Fruit fly (Drosophila melanogaster) whole organism: ENCODE data around the gene CG13056.

Source experiments
- CG8478 ChIP-seq: fragments of >200 bp; optimal IDR thresholded peaks from 2 replicates; lab custom pipeline; 2018; ENCODE audit warnings: inconsistent platforms
- Dll ChIP-seq: fragments of >200 bp; optimal IDR thresholded peaks from 2 replicates; lab custom pipeline; 2017
- EcR ChIP-seq, 2 experiments: fragments of >200 bp; optimal IDR thresholded peaks; 2 replicates each; lab custom pipeline; 2017; ENCODE audit warnings: missing biosample characterization in 2 of 2, missing genetic modification characterization in 2 of 2, missing genetic modification reagents in 2 of 2
- pan ChIP-seq: fragments of >200 bp; optimal IDR thresholded peaks from 2 replicates; lab custom pipeline; 2017
- psq ChIP-seq: fragments of >200 bp; optimal IDR thresholded peaks from 2 replicates; lab custom pipeline; 2017
- usp ChIP-seq: fragments of >200 bp; optimal IDR thresholded peaks from 2 replicates; lab custom pipeline; 2017; ENCODE audit warnings: missing biosample characterization, missing genetic modification characterization, mixed read lengths

Gene CG13056

dm6 chr3L:16303982-16304381 is 29.1 kb upstream of the CG13056 start, which contains the start of gene CG43249:
CG43249 (plus strand) TSS chr3L:16304282.
- no peak for TF ChIP-seq psq (lab: Kevin White, UChicago)
- TF ChIP-seq usp (GFP tag; lab: Kevin White, UChicago) = no peak
- TF ChIP-seq EcR (GFP tag; optimal IDR thresholded peaks at IDR 0.05; lab: Kevin White, UChicago) = no peak
- TF ChIP-seq pan = no peak
- TF ChIP-seq CG8478 (lab: Kevin White, UChicago) = no peak
- no peak for TF ChIP-seq Dll

DNA sequence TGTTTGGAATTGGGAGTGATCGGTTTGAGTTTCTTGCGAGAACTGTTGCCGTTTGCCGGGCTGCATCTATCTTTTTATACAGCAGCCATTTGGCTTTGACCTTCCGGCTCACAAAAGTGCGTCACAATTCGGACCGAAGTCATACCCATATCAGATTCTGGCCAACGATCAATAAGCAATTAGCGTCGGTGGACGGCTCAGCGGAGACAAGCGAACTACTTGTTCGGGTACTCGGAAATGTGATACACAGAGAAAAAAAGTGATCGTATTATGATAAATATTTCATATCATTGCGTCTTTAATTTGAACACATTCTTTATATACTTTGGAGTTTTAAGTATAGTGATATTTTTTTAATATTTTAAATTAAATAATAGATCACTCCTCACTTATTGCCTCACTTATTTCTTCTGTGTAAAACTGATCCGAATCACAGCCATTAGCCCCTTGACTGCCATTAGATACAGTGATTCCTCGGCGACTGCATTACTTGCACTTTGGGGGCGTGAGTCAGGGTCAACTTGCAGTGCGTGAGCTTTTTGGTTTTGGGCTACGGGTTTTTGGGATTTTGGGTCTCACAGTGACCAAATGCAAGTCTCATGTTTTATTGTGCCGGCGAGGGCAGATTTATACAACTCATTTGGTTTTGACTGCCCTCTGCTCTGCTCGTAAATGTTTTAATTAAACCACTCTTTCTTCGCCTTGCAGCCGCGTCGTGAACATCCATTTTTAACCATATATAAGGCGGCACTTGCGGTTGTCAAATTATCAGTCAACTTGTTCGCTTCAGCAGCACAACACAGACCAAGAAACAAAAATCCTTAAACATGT is 27.1 kb upstream of the CG13056 start, which contains the start of the genes CG13043 and CG13063:
CG13043 (minus strand) TSS at position 51 of the 831 bp plus-strand sequence.
CG13063 (plus strand) TSS at position 781 of the 831 bp plus-strand sequence.
- no peak for TF ChIP-seq EcR (GFP tag; optimal IDR thresholded peaks at IDR 0.05; lab: Kevin White, UChicago)
- TF ChIP-seq pan = no peak
- TF ChIP-seq usp (GFP tag; lab: Kevin White, UChicago) = no peak
- no peak for TF ChIP-seq psq (lab: Kevin White, UChicago)
- no peak for TF ChIP-seq Dll

DNA sequence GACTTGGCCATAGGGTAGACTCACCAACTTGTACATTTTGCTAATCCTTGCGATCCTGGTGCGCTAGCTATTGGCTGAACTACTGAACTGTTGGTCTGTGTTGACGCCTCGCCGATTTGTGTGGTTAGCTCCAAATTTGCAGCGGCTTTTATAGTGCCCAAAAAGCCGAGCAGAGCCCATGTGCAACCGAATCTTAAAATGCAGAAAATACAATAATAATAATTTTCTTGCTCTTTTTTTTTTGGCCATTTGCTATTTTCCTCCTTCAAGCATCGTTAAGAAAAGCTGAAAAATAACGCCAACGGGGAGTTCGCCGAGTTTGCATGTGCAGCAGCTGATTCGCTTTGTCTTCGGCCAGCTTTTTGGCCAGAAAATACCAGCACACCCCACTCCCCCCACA is 24.7 kb upstream of the CG13056 start, which contains the start of gene CG13042:
CG13042 (minus strand) TSS at position 101 of the 400 bp plus-strand sequence.
- no peak for TF ChIP-seq pan
- no peak for TF ChIP-seq CG8478 (lab: Kevin White, UChicago)
- TF ChIP-seq usp (GFP tag; lab: Kevin White, UChicago) = no peak
- TF ChIP-seq Dll = no peak
- no peak for TF ChIP-seq psq (lab: Kevin White, UChicago)
- no peak for TF ChIP-seq EcR (GFP tag; optimal IDR thresholded peaks at IDR 0.05; lab: Kevin White, UChicago)

DNA sequence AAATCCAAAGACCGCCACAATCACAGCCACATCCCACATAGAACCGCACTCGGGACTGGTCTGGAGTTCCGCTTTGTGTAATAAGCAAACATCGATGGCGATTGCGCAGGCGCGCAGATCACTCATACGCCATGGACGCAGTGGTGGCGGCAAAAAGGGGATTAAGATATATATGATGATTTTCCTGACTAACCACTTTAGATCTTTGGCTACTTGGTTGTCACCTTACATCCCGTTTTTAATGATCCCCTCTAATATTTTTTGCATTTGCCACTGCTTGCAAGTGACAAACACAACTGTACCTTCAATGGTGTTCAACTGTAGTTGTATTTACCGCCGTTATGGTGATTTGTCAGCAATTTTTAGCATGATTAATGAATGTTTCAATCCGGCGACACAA is 23.1 kb upstream of the CG13056 start:
- TF ChIP-seq CG8478 (lab: Kevin White, UChicago) (no peak), EcR (GFP tag; optimal IDR thresholded peaks at IDR 0.05; lab: Kevin White, UChicago) (no peak), Dll (no peak), pan (no peak), usp (GFP tag; lab: Kevin White, UChicago) (no peak), psq (lab: Kevin White, UChicago) (no peak)

dm6 chr3L:16313985-16314384 is 19.1 kb upstream of the CG13056 start, which contains the start of gene CG13062:
CG13062 (plus strand) TSS chr3L:16314285.
- TF ChIP-seq psq (lab: Kevin White, UChicago) (no peak), usp (GFP tag; lab: Kevin White, UChicago) (no peak)

DNA sequence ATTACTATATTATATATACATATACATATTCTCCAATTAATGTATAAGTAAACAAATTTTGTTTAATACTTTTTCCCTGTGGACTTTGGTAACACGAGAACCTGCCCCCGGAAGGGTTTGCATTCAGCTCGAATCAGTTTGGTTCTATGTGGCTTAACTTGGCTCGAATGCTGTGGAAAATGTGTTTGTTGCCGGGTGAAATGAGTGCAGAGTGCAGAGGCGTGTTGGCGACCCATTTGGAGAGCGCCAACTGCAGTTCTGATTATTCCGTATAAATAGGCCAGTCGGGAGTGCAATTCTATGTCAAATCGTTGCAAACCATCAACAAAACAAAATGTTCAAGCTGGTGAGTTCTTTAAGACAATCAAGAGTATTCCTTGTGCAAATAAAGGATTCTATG is 15.4 kb upstream of the CG13056 start, which contains the start of gene Nplp3:
Nplp3 (plus strand) TSS at position 301 of the 400 bp plus-strand sequence.
- TF ChIP-seq EcR (GFP tag; optimal IDR thresholded peaks at IDR 0.05; lab: Kevin White, UChicago) (no peak), CG8478 (lab: Kevin White, UChicago) (no peak), Dll (no peak), psq (lab: Kevin White, UChicago) (no peak), pan (no peak)

dm6 chr3L:16319399-16319906 is 13.7 kb upstream of the CG13056 start, which contains the start of the genes CG13041 and CG13060:
CG13041 (minus strand) TSS chr3L:16319526.
CG13060 (plus strand) TSS chr3L:16319856.
- TF ChIP-seq pan = no peak
- no peak for TF ChIP-seq Dll
- no peak for TF ChIP-seq psq (lab: Kevin White, UChicago)
- no peak for TF ChIP-seq CG8478 (lab: Kevin White, UChicago)
- TF ChIP-seq EcR (GFP tag; optimal IDR thresholded peaks at IDR 0.05; lab: Kevin White, UChicago) = no peak
- no peak for TF ChIP-seq usp (GFP tag; lab: Kevin White, UChicago)

DNA sequence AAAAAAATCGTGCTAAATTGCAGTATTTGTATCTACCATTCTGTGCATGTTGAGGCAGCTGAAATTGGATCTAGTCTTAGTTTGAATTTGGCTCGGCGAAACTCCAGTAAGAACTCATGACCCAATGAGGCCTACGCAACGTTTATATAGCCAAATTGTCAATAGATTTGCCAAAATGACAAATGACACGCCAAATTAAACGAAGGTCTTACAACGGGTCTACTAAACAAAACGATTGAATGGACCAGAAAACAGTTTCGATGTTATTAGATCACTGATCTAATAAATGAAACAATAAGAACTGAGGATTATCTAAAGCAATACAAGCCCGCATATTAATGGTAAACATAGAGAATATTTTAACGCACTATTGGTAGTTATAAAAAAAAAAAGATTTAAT is 11.9 kb upstream of the CG13056 start, which contains the start of gene CG42718:
CG42718 (minus strand) TSS at position 101 of the 400 bp plus-strand sequence.
- TF ChIP-seq CG8478 (lab: Kevin White, UChicago) (no peak), Dll (no peak), EcR (GFP tag; optimal IDR thresholded peaks at IDR 0.05; lab: Kevin White, UChicago) (no peak), pan (no peak), usp (GFP tag; lab: Kevin White, UChicago) (no peak), psq (lab: Kevin White, UChicago) (no peak)

DNA sequence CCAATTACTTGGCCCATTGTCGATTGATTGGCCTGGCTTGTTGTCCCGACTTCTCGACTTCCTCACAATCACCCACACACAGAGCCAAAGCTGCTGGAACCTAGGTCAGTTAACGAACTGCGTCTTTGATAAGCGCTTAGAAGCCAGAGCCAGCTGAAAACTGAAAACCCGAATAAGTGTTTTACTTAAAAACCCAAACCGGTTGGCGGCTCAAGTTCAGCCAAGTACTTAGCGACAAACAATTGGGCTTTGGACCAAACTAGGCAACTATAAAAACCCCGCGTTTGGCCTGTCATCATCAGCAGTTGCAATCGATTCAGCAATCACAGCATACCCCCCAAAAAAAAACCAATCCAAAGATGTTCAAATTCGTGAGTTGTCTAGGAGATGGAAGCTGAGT is 9.7 kb upstream of the CG13056 start, which contains the start of gene CG13059:
CG13059 (plus strand) TSS at position 301 of the 400 bp plus-strand sequence.
- TF ChIP-seq pan (no peak), psq (lab: Kevin White, UChicago) (no peak), EcR (GFP tag; optimal IDR thresholded peaks at IDR 0.05; lab: Kevin White, UChicago) (no peak), CG8478 (lab: Kevin White, UChicago) (no peak), Dll (no peak), usp (GFP tag; lab: Kevin White, UChicago) (no peak)

dm6 chr3L:16326657-16327056 is 6.5 kb upstream of the CG13056 start, which contains the start of the genes CG13040 and CG13039:
CG13040 (minus strand) TSS chr3L:16326757.
CG13039 (minus strand) TSS chr3L:16326762.
- no peak for TF ChIP-seq CG8478 (lab: Kevin White, UChicago)
- no peak for TF ChIP-seq Dll
- no peak for TF ChIP-seq psq (lab: Kevin White, UChicago)

dm6 chr3L:16327776-16328175 is 5.3 kb upstream of the CG13056 start, which contains the start of gene CG13038:
CG13038 (minus strand) TSS chr3L:16327893.
- TF ChIP-seq psq (lab: Kevin White, UChicago) (no peak), Dll (no peak), EcR (GFP tag; optimal IDR thresholded peaks at IDR 0.05; lab: Kevin White, UChicago) (no peak), pan (no peak), CG8478 (lab: Kevin White, UChicago) (no peak), usp (GFP tag; lab: Kevin White, UChicago) (no peak)
